Worm (Caenorhabditis elegans) whole organism, L4/young adult: Measurements from ENCODE around the gene K11C4.1.

Source experiments
- W03F9.2 ChIP-seq: fragments of 150-350 bp; optimal IDR thresholded peaks from 2 replicates; lab custom pipeline; 2014; ENCODE audit warnings: missing biosample characterization, missing genetic modification characterization
- him-1 ChIP-seq: sonication (generic microtip); optimal IDR thresholded peaks from 2 replicates; lab custom pipeline; 2016; ENCODE audit warnings: missing genotype, missing genetic modification reagents, missing genetic modification characterization, missing compliant biosample characterization

ce11 chrV:6878559-6878958 lies 18.2 kb upstream of the K11C4.1 start:
- TF ChIP-seq him-1 (tag; lab: Kevin White, UChicago): no peak
- TF ChIP-seq W03F9.2 (tag; lab: Kevin White, UChicago): no peak
